Worm (Caenorhabditis elegans) whole organism, mixed stage, embryonic: ENCODE measurements around the gene T20D3.5.

Experiments
- pha-4 ChIP-seq: fragments of 150-350 bp; optimal IDR thresholded peaks from 2 replicates; lab custom pipeline; 2018; ENCODE audit warnings: missing biosample characterization, missing genetic modification reagents, missing genetic modification characterization
- snpc-4 ChIP-seq: fragments of 150-350 bp; optimal IDR thresholded peaks from 2 replicates; lab custom pipeline; 2014; ENCODE audit warnings: missing biosample characterization, missing genetic modification characterization

DNA sequence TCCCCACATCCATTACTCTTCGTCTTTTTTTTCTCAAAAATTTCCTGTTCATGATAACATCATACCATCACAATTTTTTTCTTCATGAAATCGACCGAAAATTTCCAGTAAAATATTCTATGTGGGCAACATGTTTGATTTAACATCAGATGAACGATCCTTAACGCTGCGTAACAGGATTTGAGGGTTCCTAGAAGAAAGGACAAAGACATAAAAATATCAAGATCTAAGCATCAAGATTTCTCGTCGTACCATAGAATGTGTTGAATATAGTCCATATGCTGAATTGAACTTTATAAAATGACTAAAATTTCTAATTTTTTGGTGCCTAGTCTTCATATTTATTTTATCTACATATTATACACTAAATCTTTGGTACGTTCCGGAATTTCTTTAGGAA, 36.7 kb upstream of the T20D3.5 start, which contains the start of gene F49C12.3:
- TF ChIP-seq pha-4 (tag; lab: Kevin White, UChicago) = no peak
- TF ChIP-seq snpc-4 (tag; lab: Kevin White, UChicago) = no peak
